Worm (Caenorhabditis elegans): ENCODE results near the gene taf-11.1.

Gene taf-11.1

DNA sequence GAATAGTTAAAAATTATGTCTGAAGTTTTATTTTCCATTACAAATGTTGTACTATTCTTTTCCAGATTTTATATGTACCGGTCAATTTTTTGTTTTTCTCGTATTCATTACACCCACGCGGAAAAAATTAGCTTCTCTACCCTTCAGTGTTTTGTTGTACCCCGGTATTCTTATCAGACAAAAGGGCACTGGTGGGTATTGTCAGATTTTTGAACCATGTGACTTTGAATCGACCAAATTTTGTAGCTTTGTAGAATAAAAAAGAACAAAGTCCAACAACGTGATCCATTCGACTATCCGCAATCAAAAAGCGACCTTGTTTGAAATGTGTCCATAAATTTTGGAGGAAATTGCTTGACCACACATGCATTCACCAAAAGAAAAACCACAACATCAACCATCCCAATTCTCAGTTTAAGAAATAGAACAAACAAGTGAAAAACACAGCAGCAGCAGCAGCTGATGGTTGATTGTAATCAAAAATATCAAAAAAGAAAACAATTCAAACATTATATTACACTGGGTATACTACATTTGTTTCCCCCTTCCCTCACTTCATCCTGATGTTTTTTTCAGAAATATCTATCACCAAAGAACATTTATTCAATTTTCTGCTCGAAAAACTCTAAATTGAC is 10.4 kb upstream of the taf-11.1 start (continued):
- TF ChIP-seq elt-3 (tag; optimal IDR thresholded peaks at IDR 0.05) (peak in 2 of 6 experiments; percentile 48 to 64), grh-1 (GFP tag; IDR thresholded peaks at IDR 0.05) (no peak), efl-3 (GFP tag; optimal IDR thresholded peaks at IDR 0.05) (no peak), unc-62 (GFP tag; optimal IDR thresholded peaks at IDR 0.05) (no peak), nhr-47 (tag; optimal IDR thresholded peaks at IDR 0.05) (no peak), nhr-76 (tag; optimal IDR thresholded peaks at IDR 0.05) (no peak), sox-4 (tag; optimal IDR thresholded peaks at IDR 0.05) (no peak), lsy-2 (tag; optimal IDR thresholded peaks at IDR 0.05) (peak in 1 of 2 experiments; percentile 32), swsn-7 (tag; optimal IDR thresholded peaks at IDR 0.05) (no peak), xbp-1 (tag; optimal IDR thresholded peaks at IDR 0.05) (no peak), ceh-63 (GFP tag; optimal IDR thresholded peaks at IDR 0.05) (no peak), nhr-77 (tag; optimal IDR thresholded peaks at IDR 0.05) (no peak), unc-86 (tag; optimal IDR thresholded peaks at IDR 0.05) (no peak), Y116A8C.19 (tag; optimal IDR thresholded peaks at IDR 0.05; ENCODE audit: borderline replicate concordance) (no peak), ets-5 (GFP tag; IDR thresholded peaks at IDR 0.05) (no peak), aha-1 (tag; optimal IDR thresholded peaks at IDR 0.05) (no peak), dpl-1 (GFP tag; optimal IDR thresholded peaks at IDR 0.05) (no peak), fkh-4 (tag; optimal IDR thresholded peaks at IDR 0.05; ENCODE audit: borderline replicate concordance) (no peak), vab-15 (tag; optimal IDR thresholded peaks at IDR 0.05) (no peak), nhr-85 (tag) (peak; percentile 82), hlh-17 (GFP tag; optimal IDR thresholded peaks at IDR 0.05; ENCODE audit: borderline replicate concordance) (no peak), unc-30 (tag; optimal IDR thresholded peaks at IDR 0.05) (no peak), elt-2 (tag; optimal IDR thresholded peaks at IDR 0.05) (peak; percentile 61), jun-1 (tag; optimal IDR thresholded peaks at IDR 0.05) (no peak), lir-3 (tag; optimal IDR thresholded peaks at IDR 0.05; ENCODE audit: poor library complexity) (no peak), ceh-88 (GFP tag; IDR thresholded peaks at IDR 0.05) (no peak), tlp-1 (tag; optimal IDR thresholded peaks at IDR 0.05) (no peak), ztf-4 (tag; optimal IDR thresholded peaks at IDR 0.05) (no peak), blmp-1 (tag; optimal IDR thresholded peaks at IDR 0.05) (peak; percentile 40), ztf-11 (tag; optimal IDR thresholded peaks at IDR 0.05) (no peak), egl-27 (tag; optimal IDR thresholded peaks at IDR 0.05) (no peak), lin-14 (GFP tag; optimal IDR thresholded peaks at IDR 0.05) (peak; percentile 48), fkh-10 (GFP tag; optimal IDR thresholded peaks at IDR 0.05) (no peak), F16B12.6 (tag; optimal IDR thresholded peaks at IDR 0.05) (no peak), lin-39 (tag; optimal IDR thresholded peaks at IDR 0.05) (no peak), ceh-82 (tag; optimal IDR thresholded peaks at IDR 0.05) (no peak), sup-37 (GFP tag; optimal IDR thresholded peaks at IDR 0.05) (no peak), lin-35 (GFP tag; optimal IDR thresholded peaks at IDR 0.05) (peak in 1 of 2 experiments; percentile 56), tbx-2 (tag; optimal IDR thresholded peaks at IDR 0.05) (no peak), hlh-4 (tag; optimal IDR thresholded peaks at IDR 0.05) (no peak), nhr-71 (tag; optimal IDR thresholded peaks at IDR 0.05) (peak; percentile 49), mdl-1 (tag; optimal IDR thresholded peaks at IDR 0.05) (peak in 1 of 2 experiments; percentile 83), mab-9 (GFP tag; IDR thresholded peaks at IDR 0.05) (no peak), pqm-1 (tag; optimal IDR thresholded peaks at IDR 0.05) (no peak), pax-3 (tag; optimal IDR thresholded peaks at IDR 0.05) (no peak), fkh-8 (tag; optimal IDR thresholded peaks at IDR 0.05) (no peak), nhr-90 (tag; optimal IDR thresholded peaks at IDR 0.05; ENCODE audit: poor library complexity) (peak; percentile 35), sptf-1 (tag; optimal IDR thresholded peaks at IDR 0.05) (no peak), C34B4.2 (tag; optimal IDR thresholded peaks at IDR 0.05) (no peak), nhr-12 (tag; optimal IDR thresholded peaks at IDR 0.05) (no peak), rnt-1 (tag; optimal IDR thresholded peaks at IDR 0.05) (no peak), mef-2 (tag; optimal IDR thresholded peaks at IDR 0.05) (no peak)

Data from whole organism, L1 larva.